Worm (Caenorhabditis elegans) whole organism, L4 larva: ENCODE measurements around the gene R07B7.12.

Experiments
- ama-1 ChIP-seq: fragments of 150-350 bp; optimal IDR thresholded peaks from 2 replicates; lab custom pipeline; 2014; ENCODE audit warnings: inconsistent platforms, mixed read lengths
- fkh-10 ChIP-seq: fragments of 150-350 bp; optimal IDR thresholded peaks from 2 replicates; lab custom pipeline; 2014; ENCODE audit warnings: missing biosample characterization, missing genetic modification reagents, missing genetic modification characterization
- nhr-10 ChIP-seq: fragments of 150-350 bp; optimal IDR thresholded peaks from 2 replicates; lab custom pipeline; 2014; ENCODE audit warnings: missing biosample characterization, missing genetic modification characterization
- nhr-25 ChIP-seq: sonication (generic microtip); optimal IDR thresholded peaks from 2 replicates; lab custom pipeline; 2017; ENCODE audit warnings: missing genetic modification characterization, mild to moderate bottlenecking, missing compliant biosample characterization, antibody characterized with exemption, moderate library complexity, borderline replicate concordance; ENCODE audit not compliant: insufficient read depth
- snpc-4 ChIP-seq: fragments of 150-350 bp; optimal IDR thresholded peaks from 2 replicates; lab custom pipeline; 2014; ENCODE audit warnings: missing biosample characterization, missing genetic modification characterization
- zip-2 ChIP-seq: fragments of 150-350 bp; optimal IDR thresholded peaks from 2 replicates; lab custom pipeline; 2014; ENCODE audit warnings: missing biosample characterization, missing genetic modification characterization

- no peak for TF ChIP-seq snpc-4
- TF ChIP-seq fkh-10 (GFP tag; lab: Kevin White, UChicago), result no peak
- no peak for TF ChIP-seq ama-1
- TF ChIP-seq nhr-10 (tag; lab: Kevin White, UChicago), result no peak
- no peak for TF ChIP-seq zip-2
- TF ChIP-seq nhr-25 (tag; lab: Kevin White, UChicago), result no peak
Observed at ce11 chrV:12048445-12048844, 40.4 kb upstream of the R07B7.12 start, which contains the start of gene dars-2.
